Worm (Caenorhabditis elegans): ENCODE measurements around the gene Y43F8B.25.

DNA sequence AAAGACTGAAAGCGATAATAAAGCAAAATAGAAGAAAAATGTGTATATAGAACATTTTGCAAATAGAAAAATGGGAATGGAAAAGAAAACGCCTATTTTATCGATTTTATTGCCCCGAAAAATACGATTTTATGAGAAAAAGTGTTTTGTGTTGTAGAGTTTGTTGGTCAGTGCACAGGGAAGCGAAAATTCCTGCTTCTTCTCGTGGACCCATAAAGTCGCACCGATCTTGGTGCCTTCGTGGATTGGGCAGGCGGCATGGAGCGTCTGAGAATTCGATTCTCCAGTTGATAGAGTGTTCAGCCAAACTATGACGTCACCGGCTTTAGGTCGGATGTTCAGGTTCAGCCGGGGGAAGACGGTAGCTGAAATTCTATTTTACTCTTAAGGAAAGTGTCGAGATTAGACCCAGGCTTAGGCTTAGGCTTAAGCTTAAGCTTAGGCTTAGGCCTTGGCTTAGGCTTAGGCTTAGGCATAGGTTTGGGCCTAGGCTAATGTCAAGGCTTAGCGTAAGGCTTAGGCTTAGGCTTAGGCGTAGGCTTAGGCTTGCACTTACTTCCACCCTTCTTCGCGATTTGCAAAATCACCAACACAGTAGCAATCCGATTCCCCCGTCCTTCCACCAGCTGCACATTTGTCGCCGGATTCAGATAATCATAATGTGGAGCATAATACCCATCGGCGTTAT is 49.7 kb downstream of the Y43F8B.25 start, which contains the start of gene Y43F8B.19:
- no peak for TF ChIP-seq elt-3 (tag; optimal IDR thresholded peaks at IDR 0.05)
- TF ChIP-seq nhr-25 (tag; optimal IDR thresholded peaks at IDR 0.05), result no peak
- TF ChIP-seq snpc-4 (tag; optimal IDR thresholded peaks at IDR 0.05), result no peak

Measured in whole organism, L2 larva.